Fruit fly (Drosophila melanogaster) whole organism, pupa: ENCODE data around the gene CG2841.

Experiments
- CG10348 ChIP-seq: fragments of 200-800 bp; sonication (Bioruptor generic); IDR thresholded peaks from 2 replicates; pipeline ENCODE4 v1.3.6; 2022; ENCODE audit warnings: missing biosample characterization, missing genetic modification characterization
- CG12605 ChIP-seq: fragments of 200-800 bp; sonication (Bioruptor generic); IDR thresholded peaks from 2 replicates; pipeline ENCODE4 v1.3.6; 2022; ENCODE audit warnings: missing biosample characterization, missing genetic modification characterization
- CG13204 ChIP-seq: fragments of 200-800 bp; sonication (Bioruptor generic); optimal IDR thresholded peaks from 2 replicates; lab custom pipeline; 2018; ENCODE audit warnings: missing biosample characterization, mild to moderate bottlenecking, missing genetic modification characterization, moderate library complexity
- CG14655 ChIP-seq: fragments of 200-800 bp; sonication (Bioruptor generic); optimal IDR thresholded peaks from 3 replicates; lab custom pipeline; 2017; ENCODE audit warnings: mild to moderate bottlenecking, missing biosample characterization, missing genetic modification reagents, missing genetic modification characterization
- CG15710 ChIP-seq: fragments of 200-800 bp; sonication (Bioruptor generic); optimal IDR thresholded peaks from 2 replicates; lab custom pipeline; 2018; ENCODE audit warnings: missing biosample characterization, mild to moderate bottlenecking, missing genetic modification characterization, moderate library complexity
- CG17806 ChIP-seq: fragments of 200-800 bp; sonication (Bioruptor generic); optimal IDR thresholded peaks from 2 replicates; lab custom pipeline; 2018; ENCODE audit warnings: missing biosample characterization, mild to moderate bottlenecking, missing genetic modification characterization, moderate library complexity
- CG32121 ChIP-seq: fragments of 200-800 bp; sonication (Bioruptor generic); IDR thresholded peaks from 2 replicates; pipeline ENCODE4 v1.3.6; 2022; ENCODE audit warnings: missing biosample characterization, missing genetic modification characterization
- CG34367 ChIP-seq: fragments of 200-800 bp; sonication (Bioruptor generic); optimal IDR thresholded peaks from 2 replicates; lab custom pipeline; 2018; ENCODE audit warnings: missing biosample characterization, mild to moderate bottlenecking, missing genetic modification characterization
- CG4496 ChIP-seq: fragments of 200-800 bp; sonication (Bioruptor generic); IDR thresholded peaks from 3 replicates; pipeline ENCODE4 v1.3.6; 2022; ENCODE audit warnings: missing biosample characterization, missing genetic modification characterization
- CG8159 ChIP-seq: fragments of 200-800 bp; sonication (Bioruptor generic); optimal IDR thresholded peaks from 3 replicates; lab custom pipeline; 2018; ENCODE audit warnings: missing biosample characterization, mild to moderate bottlenecking, missing genetic modification characterization, moderate library complexity
- CG8301 ChIP-seq: fragments of 200-800 bp; sonication (Bioruptor generic); optimal IDR thresholded peaks from 2 replicates; lab custom pipeline; 2018; ENCODE audit warnings: missing biosample characterization, mild to moderate bottlenecking, missing genetic modification characterization
- CG9948 ChIP-seq: fragments of 200-800 bp; sonication (Bioruptor generic); optimal IDR thresholded peaks from 2 replicates; lab custom pipeline; 2018; ENCODE audit warnings: missing biosample characterization, mild to moderate bottlenecking, missing genetic modification characterization, moderate library complexity
- D1 ChIP-seq: fragments of 200-800 bp; sonication (Bioruptor generic); optimal IDR thresholded peaks from 2 replicates; lab custom pipeline; 2018; ENCODE audit warnings: missing biosample characterization, mild to moderate bottlenecking, missing genetic modification characterization, moderate library complexity
- EcR ChIP-seq: fragments of 200-800 bp; sonication (Bioruptor generic); optimal IDR thresholded peaks from 3 replicates; lab custom pipeline; 2019; ENCODE audit warnings: missing biosample characterization, missing genetic modification characterization, mild to moderate bottlenecking, moderate library complexity, missing genetic modification reagents
- Ets98B ChIP-seq: fragments of 200-800 bp; sonication (Bioruptor generic); IDR thresholded peaks from 2 replicates; pipeline ENCODE4 v1.3.6; 2022; ENCODE audit warnings: missing biosample characterization, missing genetic modification characterization
- Pif1A ChIP-seq: fragments of 200-800 bp; sonication (Bioruptor generic); optimal IDR thresholded peaks from 3 replicates; lab custom pipeline; 2016; ENCODE audit warnings: missing biosample characterization, missing genetic modification characterization
- Pif1B ChIP-seq: fragments of 200-800 bp; sonication (Bioruptor generic); optimal IDR thresholded peaks from 3 replicates; lab custom pipeline; 2016; ENCODE audit warnings: missing biosample characterization, missing genetic modification characterization
- Snoo ChIP-seq: fragments of 200-800 bp; sonication (Bioruptor generic); optimal IDR thresholded peaks from 3 replicates; lab custom pipeline; 2017; ENCODE audit warnings: missing biosample characterization, mild to moderate bottlenecking, missing genetic modification characterization, inconsistent platforms
- fd96Ca ChIP-seq: fragments of 200-800 bp; sonication (Bioruptor generic); IDR thresholded peaks from 3 replicates; pipeline ENCODE4 v1.3.6; 2022; ENCODE audit warnings: missing biosample characterization, missing genetic modification characterization
- gl ChIP-seq: fragments of 200-800 bp; sonication (Bioruptor generic); optimal IDR thresholded peaks from 2 replicates; lab custom pipeline; 2018; ENCODE audit warnings: missing biosample characterization, mild to moderate bottlenecking, missing genetic modification characterization
- rn ChIP-seq: fragments of 200-800 bp; sonication (Bioruptor generic); IDR thresholded peaks from 2 replicates; pipeline ENCODE4 v1.3.6; 2022; ENCODE audit warnings: missing biosample characterization, missing genetic modification characterization

CG2841 gene

dm6 chrX:2329312-2329711, 36.8 kb downstream of the CG2841 start:
- TF ChIP-seq CG8159 (peak; percentile 61), CG8301 (tag; lab: Kevin White, UChicago) (no peak), Snoo (tag; lab: Kevin White, UChicago) (peak; percentile 45), fd96Ca (GFP tag; lab: Robert Waterston, UW) (peak; percentile 46; the same call in 1 of the 3 replicates), EcR (GFP tag; lab: Kevin White, UChicago) (no peak), CG32121 (GFP tag; lab: Robert Waterston, UW) (no peak), CG12605 (GFP tag; lab: Robert Waterston, UW) (no peak), CG15710 (tag; lab: Kevin White, UChicago) (peak; percentile 66), CG4496 (GFP tag; lab: Robert Waterston, UW) (0 out of 3 replicates have a peak, but pooled peaks have one; percentile 37), gl (peak; percentile 3), Pif1A (GFP tag; lab: Kevin White, UChicago) (peak; percentile 61), CG9948 (tag; lab: Kevin White, UChicago) (peak; percentile 29), CG34367 (peak; percentile 15), CG17806 (tag; lab: Kevin White, UChicago) (peak; percentile 56), Pif1B (GFP tag; lab: Kevin White, UChicago) (peak; percentile 36), CG14655 (GFP tag; lab: Kevin White, UChicago) (peak; percentile 28), Ets98B (GFP tag; lab: Robert Waterston, UW) (no peak; the same call in 1 of the 2 replicates), CG10348 (GFP tag; lab: Robert Waterston, UW) (no peak), D1 (no peak), rn (GFP tag; lab: Robert Waterston, UW) (no peak), CG13204 (GFP tag; lab: Kevin White, UChicago) (peak; percentile 1)

- TF ChIP-seq CG34367 (no peak), CG15710 (tag; lab: Kevin White, UChicago) (no peak), CG8159 (no peak), CG4496 (GFP tag; lab: Robert Waterston, UW) (no peak), gl (no peak), CG8301 (tag; lab: Kevin White, UChicago) (no peak), CG32121 (GFP tag; lab: Robert Waterston, UW) (no peak), CG17806 (tag; lab: Kevin White, UChicago) (no peak), D1 (no peak), CG10348 (GFP tag; lab: Robert Waterston, UW) (no peak), EcR (GFP tag; lab: Kevin White, UChicago) (no peak), CG9948 (tag; lab: Kevin White, UChicago) (no peak), Ets98B (GFP tag; lab: Robert Waterston, UW) (no peak)
Observed at dm6 chrX:2326828-2327227, 39.3 kb downstream of the CG2841 start, which contains the start of gene CG2854. Gene CG2854, plus strand, starts transcription at chrX:2327128.

- TF ChIP-seq CG34367 = no peak
- no peak for TF ChIP-seq EcR (GFP tag; lab: Kevin White, UChicago)
- no peak for TF ChIP-seq gl
- no peak for TF ChIP-seq CG10348 (GFP tag; lab: Robert Waterston, UW)
- no peak for TF ChIP-seq Pif1A (GFP tag; lab: Kevin White, UChicago)
- no peak for TF ChIP-seq CG4496 (GFP tag; lab: Robert Waterston, UW)
- no peak for TF ChIP-seq CG17806 (tag; lab: Kevin White, UChicago)
- TF ChIP-seq CG32121 (GFP tag; lab: Robert Waterston, UW) = no peak
Observed at dm6 chrX:2325658-2326245, 40.4 kb downstream of the CG2841 start, which contains the start of gene CG14050. Gene CG14050, minus strand, starts transcription at chrX:2326217.

- peak; percentile 58 for TF ChIP-seq EcR (GFP tag; lab: Kevin White, UChicago)
- TF ChIP-seq CG14655 (GFP tag; lab: Kevin White, UChicago) = no peak
- TF ChIP-seq CG4496 (GFP tag; lab: Robert Waterston, UW) = 0 out of 3 replicates have a peak, but pooled peaks have one; percentile 9
- TF ChIP-seq CG13204 (GFP tag; lab: Kevin White, UChicago) = peak; percentile 91
Observed at dm6 chrX:2323661-2324293, 42.4 kb downstream of the CG2841 start.

dm6 chrX:2321900-2322555, 44.1 kb downstream of the CG2841 start:
- TF ChIP-seq rn (GFP tag; lab: Robert Waterston, UW) = peak; percentile 51; the same call in 1 of the 2 replicates
- TF ChIP-seq CG9948 (tag; lab: Kevin White, UChicago) = peak; percentile 83
- peak; percentile 82 for TF ChIP-seq CG8159
- TF ChIP-seq CG15710 (tag; lab: Kevin White, UChicago) = peak; percentile 92
- TF ChIP-seq CG32121 (GFP tag; lab: Robert Waterston, UW) = no peak
- peak; percentile 14 for TF ChIP-seq EcR (GFP tag; lab: Kevin White, UChicago)
- TF ChIP-seq fd96Ca (GFP tag; lab: Robert Waterston, UW) = peak; percentile 79
- TF ChIP-seq CG13204 (GFP tag; lab: Kevin White, UChicago) = peak; percentile 80
- peak; percentile 50 for TF ChIP-seq D1
- peak; percentile 76 for TF ChIP-seq CG14655 (GFP tag; lab: Kevin White, UChicago)
- peak; percentile 77 for TF ChIP-seq Pif1A (GFP tag; lab: Kevin White, UChicago)
- TF ChIP-seq Ets98B (GFP tag; lab: Robert Waterston, UW) = peak; percentile 38; the same call in 1 of the 2 replicates
- TF ChIP-seq CG8301 (tag; lab: Kevin White, UChicago) = peak; percentile 55
- TF ChIP-seq gl = peak; percentile 84
- TF ChIP-seq CG12605 (GFP tag; lab: Robert Waterston, UW) = peak; percentile 73
- peak; percentile 85 for TF ChIP-seq CG17806 (tag; lab: Kevin White, UChicago)
- peak; percentile 88 for TF ChIP-seq CG4496 (GFP tag; lab: Robert Waterston, UW)
- TF ChIP-seq Snoo (tag; lab: Kevin White, UChicago) = peak; percentile 92
- TF ChIP-seq Pif1B (GFP tag; lab: Kevin White, UChicago) = peak; percentile 82
- TF ChIP-seq CG34367 = peak; percentile 81
- no peak for TF ChIP-seq CG10348 (GFP tag; lab: Robert Waterston, UW)
- TF ChIP-seq, all 21 proteins: peak for 19
